Worm (Caenorhabditis elegans) whole organism, young adult: ENCODE measurements around the gene srbc-21.

ENCODE experiments used
- F22D6.2 ChIP-seq: sonication (generic microtip); optimal IDR thresholded peaks from 2 replicates; lab custom pipeline; 2016; ENCODE audit warnings: mild to moderate bottlenecking, missing genetic modification characterization, missing compliant biosample characterization
- ceh-100 ChIP-seq: fragments of 200-800 bp; sonication (Bioruptor generic); IDR thresholded peaks from 2 replicates; pipeline ENCODE4 v1.3.6; 2022; ENCODE audit warnings: missing genetic modification reagents, missing genetic modification characterization, missing compliant biosample characterization
- gei-17 ChIP-seq: fragments of 200-800 bp; sonication (Bioruptor generic); optimal IDR thresholded peaks from 2 replicates; lab custom pipeline; 2018; ENCODE audit warnings: mild to moderate bottlenecking, missing genetic modification characterization, missing compliant biosample characterization
- lag-1 ChIP-seq: fragments of 200-800 bp; sonication (Bioruptor generic); IDR thresholded peaks from 2 replicates; pipeline ENCODE4 v1.3.6; 2022; ENCODE audit warnings: missing genetic modification reagents, missing genetic modification characterization, missing compliant biosample characterization
- sea-2 ChIP-seq: fragments of 200-800 bp; sonication (Bioruptor generic); IDR thresholded peaks from 2 replicates; pipeline ENCODE4 v1.3.6; 2022; ENCODE audit warnings: missing genetic modification characterization, missing compliant biosample characterization
- ztf-26 ChIP-seq: sonication (generic microtip); optimal IDR thresholded peaks from 2 replicates; lab custom pipeline; 2017; ENCODE audit warnings: missing genetic modification characterization, missing compliant biosample characterization

ce11 chrV:2123164-2123563 is 32.2 kb upstream of the srbc-21 start:
- TF ChIP-seq ztf-26 (tag; lab: Kevin White, UChicago), result no peak
- TF ChIP-seq F22D6.2 (tag; lab: Kevin White, UChicago), result no peak
- no peak for TF ChIP-seq gei-17 (GFP tag; lab: Kevin White, UChicago)
- TF ChIP-seq lag-1, result no peak
- TF ChIP-seq ceh-100, result no peak
- no peak for TF ChIP-seq sea-2
